Fruit fly (Drosophila melanogaster) whole organism, embryonic: ENCODE measurements around the gene CG7183.

ENCODE experiments used
- Bgb ChIP-seq: fragments of 200-800 bp; sonication (Bioruptor generic); IDR thresholded peaks from 2 replicates; pipeline ENCODE4 v1.3.6; 2022; ENCODE audit warnings: missing biosample characterization, missing genetic modification characterization; ENCODE audit not compliant: partially characterized antibody
- CG10654 ChIP-seq: fragments of 200-800 bp; sonication (Bioruptor generic); optimal IDR thresholded peaks from 2 replicates; lab custom pipeline; 2016; ENCODE audit warnings: missing biosample characterization, missing genetic modification characterization
- CG11723 ChIP-seq: fragments of 200-800 bp; sonication (Bioruptor generic); optimal IDR thresholded peaks from 2 replicates; lab custom pipeline; 2017; ENCODE audit warnings: missing biosample characterization, mild to moderate bottlenecking, missing genetic modification characterization
- CG12659 ChIP-seq: fragments of 200-800 bp; sonication (Bioruptor generic); optimal IDR thresholded peaks from 3 replicates; lab custom pipeline; 2017; ENCODE audit warnings: mild to moderate bottlenecking, missing biosample characterization, missing genetic modification reagents, missing genetic modification characterization
- CG14441 ChIP-seq: fragments of 200-800 bp; sonication (Bioruptor generic); IDR thresholded peaks from 2 replicates; pipeline ENCODE4 v1.3.6; 2022; ENCODE audit warnings: missing biosample characterization, missing genetic modification characterization
- CG1602 ChIP-seq: fragments of 200-800 bp; sonication (Bioruptor generic); optimal IDR thresholded peaks from 3 replicates; lab custom pipeline; 2016; ENCODE audit warnings: missing biosample characterization, missing genetic modification characterization
- CG16813 ChIP-seq: fragments of 200-800 bp; sonication (Bioruptor generic); IDR thresholded peaks from 3 replicates; pipeline ENCODE4 v1.3.6; 2022; ENCODE audit warnings: missing biosample characterization, missing genetic modification characterization; ENCODE audit not compliant: partially characterized antibody
- CG17802 ChIP-seq: fragments of 200-800 bp; sonication (Bioruptor generic); optimal IDR thresholded peaks from 2 replicates; lab custom pipeline; 2018; ENCODE audit warnings: missing biosample characterization, mild to moderate bottlenecking, missing genetic modification characterization, moderate library complexity
- CG18619 ChIP-seq: fragments of 200-800 bp; sonication (Bioruptor generic); optimal IDR thresholded peaks from 3 replicates; lab custom pipeline; 2017; ENCODE audit warnings: missing biosample characterization, mild to moderate bottlenecking, missing genetic modification characterization
- CG2116 ChIP-seq: fragments of 200-800 bp; sonication (Bioruptor generic); optimal IDR thresholded peaks from 3 replicates; lab custom pipeline; 2018; ENCODE audit warnings: missing biosample characterization, mild to moderate bottlenecking, missing genetic modification characterization
- CG2889 ChIP-seq: fragments of 200-800 bp; sonication (Bioruptor generic); IDR thresholded peaks from 3 replicates; pipeline ENCODE4 v1.3.6; 2022; ENCODE audit warnings: missing biosample characterization, missing genetic modification characterization
- CG31224 ChIP-seq: fragments of 200-800 bp; sonication (Bioruptor generic); IDR thresholded peaks from 2 replicates; pipeline ENCODE4 v1.3.6; 2022; ENCODE audit warnings: missing biosample characterization, missing genetic modification characterization
- CG31441 ChIP-seq: fragments of 200-800 bp; sonication (Bioruptor generic); IDR thresholded peaks from 2 replicates; pipeline ENCODE4 v1.3.6; 2022; ENCODE audit warnings: missing biosample characterization, missing genetic modification characterization
- CG3726 ChIP-seq: fragments of 200-800 bp; sonication (Bioruptor generic); IDR thresholded peaks from 3 replicates; pipeline ENCODE4, ENCODE4 v1.3.6; 2022; ENCODE audit warnings: missing biosample characterization, missing genetic modification characterization
- CG3847 ChIP-seq: fragments of 200-800 bp; sonication (Bioruptor generic); IDR thresholded peaks from 2 replicates; pipeline ENCODE4 v1.3.6; 2022; ENCODE audit warnings: missing biosample characterization, missing genetic modification characterization
- CG42726 ChIP-seq: fragments of 200-800 bp; sonication (Bioruptor generic); IDR thresholded peaks from 2 replicates; pipeline ENCODE4 v1.3.6; 2022; ENCODE audit warnings: missing biosample characterization, missing genetic modification characterization; ENCODE audit not compliant: partially characterized antibody
- CG4820 ChIP-seq: fragments of 200-800 bp; sonication (Bioruptor generic); optimal IDR thresholded peaks from 3 replicates; lab custom pipeline; 2016; ENCODE audit warnings: missing biosample characterization, missing genetic modification characterization
- CG6272 ChIP-seq: fragments of 200-800 bp; sonication (Bioruptor generic); IDR thresholded peaks from 2 replicates; pipeline ENCODE4 v1.3.6; 2022; ENCODE audit warnings: missing biosample characterization, missing genetic modification characterization
- CG8944 ChIP-seq: fragments of 200-800 bp; sonication (Bioruptor generic); optimal IDR thresholded peaks from 3 replicates; lab custom pipeline; 2016; ENCODE audit warnings: missing biosample characterization, missing genetic modification characterization
- CG9215 ChIP-seq: fragments of 200-800 bp; sonication (Bioruptor generic); IDR thresholded peaks from 2 replicates; pipeline ENCODE4 v1.3.6; 2022; ENCODE audit warnings: missing biosample characterization, missing genetic modification characterization
- CG9797 ChIP-seq: fragments of 200-800 bp; sonication (Bioruptor generic); optimal IDR thresholded peaks from 3 replicates; lab custom pipeline; 2018; ENCODE audit warnings: missing biosample characterization, mild to moderate bottlenecking, missing genetic modification characterization
- Camta ChIP-seq: fragments of 200-800 bp; sonication (Bioruptor generic); optimal IDR thresholded peaks from 2 replicates; lab custom pipeline; 2016; ENCODE audit warnings: missing biosample characterization, missing genetic modification characterization
- D19A ChIP-seq: fragments of 200-800 bp; optimal IDR thresholded peaks from 3 replicates; lab custom pipeline; 2019; ENCODE audit warnings: missing biosample characterization, mild to moderate bottlenecking, missing genetic modification characterization, moderate library complexity
- Doc2 ChIP-seq: fragments of 200-800 bp; sonication (Bioruptor generic); IDR thresholded peaks from 2 replicates; pipeline ENCODE4 v1.3.6; 2022; ENCODE audit warnings: missing biosample characterization, missing genetic modification characterization
- Fer3 ChIP-seq: fragments of 200-800 bp; sonication (Bioruptor generic); optimal IDR thresholded peaks from 2 replicates; lab custom pipeline; 2018; ENCODE audit warnings: missing biosample characterization, mild to moderate bottlenecking, missing genetic modification characterization, moderate library complexity
- Hand ChIP-seq: fragments of 200-800 bp; sonication (Bioruptor generic); optimal IDR thresholded peaks from 2 replicates; lab custom pipeline; 2017; ENCODE audit warnings: mild to moderate bottlenecking, missing biosample characterization, missing genetic modification reagents, missing genetic modification characterization
- Hr39 ChIP-seq: fragments of >200 bp; optimal IDR thresholded peaks from 2 replicates; lab custom pipeline; 2017
- Kr ChIP-seq: fragments of 200-800 bp; sonication (Bioruptor generic); optimal IDR thresholded peaks from 2 replicates; lab custom pipeline; 2017; ENCODE audit warnings: missing biosample characterization, mild to moderate bottlenecking, missing genetic modification characterization
- Myb ChIP-seq: fragments of 200-800 bp; sonication (Bioruptor generic); optimal IDR thresholded peaks from 2 replicates; lab custom pipeline; 2016; ENCODE audit warnings: missing biosample characterization, missing genetic modification characterization
- Poxn ChIP-seq: fragments of 200-800 bp; sonication (Bioruptor generic); IDR thresholded peaks from 2 replicates; pipeline ENCODE4 v1.3.6; 2022; ENCODE audit warnings: missing biosample characterization, missing genetic modification characterization
- Rfx ChIP-seq: fragments of 200-800 bp; sonication (Bioruptor generic); IDR thresholded peaks from 2 replicates; pipeline ENCODE4 v1.3.6; 2022; ENCODE audit warnings: missing biosample characterization, missing genetic modification characterization
- Scr ChIP-seq: fragments of 200-800 bp; sonication (Bioruptor generic); IDR thresholded peaks from 2 replicates; pipeline ENCODE4 v1.3.6; 2022; ENCODE audit warnings: missing biosample characterization, missing genetic modification characterization; ENCODE audit not compliant: partially characterized antibody
- Six4 ChIP-seq: fragments of 200-800 bp; sonication (Bioruptor generic); optimal IDR thresholded peaks from 2 replicates; lab custom pipeline; 2016; ENCODE audit warnings: missing biosample characterization, missing genetic modification characterization
- da ChIP-seq: fragments of 200-800 bp; sonication (Bioruptor generic); optimal IDR thresholded peaks from 2 replicates; lab custom pipeline; 2016; ENCODE audit warnings: missing biosample characterization, missing genetic modification characterization
- disco-r ChIP-seq: fragments of 200-800 bp; sonication (Bioruptor generic); optimal IDR thresholded peaks from 2 replicates; lab custom pipeline; 2016; ENCODE audit warnings: missing biosample characterization, missing genetic modification characterization
- en ChIP-seq: fragments of 200-800 bp; sonication (Bioruptor generic); optimal IDR thresholded peaks from 2 replicates; lab custom pipeline; 2016; ENCODE audit warnings: missing biosample characterization, missing genetic modification characterization
- gsb ChIP-seq: fragments of 200-800 bp; sonication (Bioruptor generic); IDR thresholded peaks from 2 replicates; pipeline ENCODE4 v1.3.6; 2022; ENCODE audit warnings: missing biosample characterization, missing genetic modification characterization
- h ChIP-seq: fragments of >200 bp; optimal IDR thresholded peaks from 2 replicates; lab custom pipeline; 2017
- hbn ChIP-seq: fragments of 200-800 bp; sonication (Bioruptor generic); IDR thresholded peaks from 2 replicates; pipeline ENCODE4 v1.3.6; 2022; ENCODE audit warnings: missing biosample characterization, missing genetic modification characterization; ENCODE audit not compliant: partially characterized antibody
- her ChIP-seq: fragments of 200-800 bp; sonication (Bioruptor generic); optimal IDR thresholded peaks from 2 replicates; lab custom pipeline; 2016; ENCODE audit warnings: missing biosample characterization, missing genetic modification characterization
- lbe ChIP-seq: fragments of 200-800 bp; sonication (Bioruptor generic); optimal IDR thresholded peaks from 2 replicates; lab custom pipeline; 2016; ENCODE audit warnings: missing biosample characterization, mild to moderate bottlenecking, missing genetic modification characterization
- mirr ChIP-seq: fragments of 200-800 bp; sonication (Bioruptor generic); optimal IDR thresholded peaks from 3 replicates; lab custom pipeline; 2018; ENCODE audit warnings: missing biosample characterization, mild to moderate bottlenecking, missing genetic modification characterization
- pb ChIP-seq: fragments of 200-800 bp; sonication (Bioruptor generic); optimal IDR thresholded peaks from 3 replicates; lab custom pipeline; 2016; ENCODE audit warnings: missing biosample characterization, missing genetic modification characterization
- peb ChIP-seq: fragments of 200-800 bp; sonication (Bioruptor generic); IDR thresholded peaks from 2 replicates; pipeline ENCODE4 v1.3.6; 2022; ENCODE audit warnings: missing biosample characterization, missing genetic modification characterization
- rib ChIP-seq: fragments of 200-800 bp; sonication (Bioruptor generic); IDR thresholded peaks from 2 replicates; pipeline ENCODE4 v1.3.6; 2022; ENCODE audit warnings: missing biosample characterization, missing genetic modification characterization
- schlank ChIP-seq: fragments of 200-800 bp; sonication (Bioruptor generic); optimal IDR thresholded peaks from 2 replicates; lab custom pipeline; 2018; ENCODE audit warnings: missing biosample characterization, mild to moderate bottlenecking, missing genetic modification characterization
- sens ChIP-seq: fragments of 200-800 bp; sonication (Bioruptor generic); peaks from one replicate; lab custom pipeline; 2016; ENCODE audit warnings: missing biosample characterization, missing genetic modification characterization
- sim ChIP-seq: fragments of 200-800 bp; sonication (Bioruptor generic); IDR thresholded peaks from 2 replicates; pipeline ENCODE4 v1.3.6; 2022; ENCODE audit warnings: missing biosample characterization, missing genetic modification characterization
- sqz ChIP-seq: fragments of 200-800 bp; sonication (Bioruptor generic); optimal IDR thresholded peaks from 3 replicates; lab custom pipeline; 2018; ENCODE audit warnings: missing biosample characterization, mild to moderate bottlenecking, missing genetic modification characterization
- stc ChIP-seq: fragments of 200-800 bp; sonication (Bioruptor generic); IDR thresholded peaks from 2 replicates; pipeline ENCODE4 v1.3.6; 2022; ENCODE audit warnings: missing biosample characterization, missing genetic modification characterization
- tin ChIP-seq: fragments of 200-800 bp; sonication (Bioruptor generic); optimal IDR thresholded peaks from 3 replicates; lab custom pipeline; 2016; ENCODE audit warnings: missing biosample characterization, missing genetic modification characterization
- trem ChIP-seq: fragments of 200-800 bp; optimal IDR thresholded peaks from 3 replicates; lab custom pipeline; 2019; ENCODE audit warnings: missing biosample characterization, mild to moderate bottlenecking, missing genetic modification characterization, moderate library complexity
- unpg ChIP-seq: fragments of 200-800 bp; sonication (Bioruptor generic); optimal IDR thresholded peaks from 3 replicates; lab custom pipeline; 2018; ENCODE audit warnings: missing biosample characterization, mild to moderate bottlenecking, missing genetic modification characterization, moderate library complexity
- vvl ChIP-seq: fragments of 200-800 bp; sonication (Bioruptor generic); IDR thresholded peaks from 2 replicates; pipeline ENCODE4 v1.3.6; 2022; ENCODE audit warnings: missing biosample characterization, missing genetic modification characterization

Gene CG7183

dm6 chr3R:18255281-18255680 lies 34.8 kb upstream of the CG7183 start, which contains the start of the genes Ada2a, Polr2D, Tgs1 and moi (continued):
- TF ChIP-seq hbn (GFP tag; lab: Robert Waterston, UW), result peak; percentile 72
- no peak for TF ChIP-seq CG31224 (GFP tag; lab: Robert Waterston, UW)
- TF ChIP-seq CG10654 (GFP tag; lab: Kevin White, UChicago), result no peak
- no peak for TF ChIP-seq CG2889 (GFP tag; lab: Robert Waterston, UW)
- no peak for TF ChIP-seq schlank
- no peak for TF ChIP-seq en
- TF ChIP-seq CG18619, result no peak
- TF ChIP-seq D19A, result no peak
- TF ChIP-seq her, result peak; percentile 2
- TF ChIP-seq Camta (GFP tag; lab: Kevin White, UChicago), result no peak
- TF ChIP-seq CG8944 (GFP tag; lab: Kevin White, UChicago), result no peak
- no peak for TF ChIP-seq CG17802 (tag; lab: Kevin White, UChicago)
- TF ChIP-seq lbe (GFP tag; lab: Kevin White, UChicago), result no peak
- no peak for TF ChIP-seq pb (GFP tag; lab: Kevin White, UChicago)
- no peak for TF ChIP-seq Hand
- no peak for TF ChIP-seq CG31441 (GFP tag; lab: Robert Waterston, UW)
- no peak for TF ChIP-seq Hr39
- TF ChIP-seq Kr (GFP tag; lab: Kevin White, UChicago), result no peak
- no peak for TF ChIP-seq gsb (GFP tag; lab: Robert Waterston, UW)
- peak; percentile 35 for TF ChIP-seq Myb (GFP tag; lab: Kevin White, UChicago)
- no peak for TF ChIP-seq vvl
- no peak for TF ChIP-seq CG6272
- TF ChIP-seq sens (GFP tag; lab: Kevin White, UChicago), result peak; percentile 18
- no peak for TF ChIP-seq Poxn (GFP tag; lab: Robert Waterston, UW)
- no peak for TF ChIP-seq sim (GFP tag; lab: Robert Waterston, UW)
- peak; percentile 66 for TF ChIP-seq CG2116 (GFP tag; lab: Kevin White, UChicago)
- TF ChIP-seq Scr (GFP tag; lab: Robert Waterston, UW), result peak; percentile 79
- no peak for TF ChIP-seq rib (GFP tag; lab: Robert Waterston, UW)
- no peak for TF ChIP-seq sqz
- peak; percentile 78 for TF ChIP-seq CG9797 (GFP tag; lab: Kevin White, UChicago)
- TF ChIP-seq Rfx (GFP tag; lab: Robert Waterston, UW), result no peak
- TF ChIP-seq CG16813 (GFP tag; lab: Robert Waterston, UW), result peak; percentile 80
- TF ChIP-seq CG3726, result no peak
- TF ChIP-seq Doc2 (GFP tag; lab: Robert Waterston, UW), result no peak
- no peak for TF ChIP-seq mirr
- TF ChIP-seq CG4820 (GFP tag; lab: Kevin White, UChicago), result no peak
- no peak for TF ChIP-seq Six4
- TF ChIP-seq CG11723 (GFP tag; lab: Kevin White, UChicago), result no peak
- no peak for TF ChIP-seq peb
- no peak for TF ChIP-seq da (GFP tag; lab: Kevin White, UChicago)
- TF ChIP-seq disco-r, result no peak
- peak; percentile 79 for TF ChIP-seq Bgb
- no peak for TF ChIP-seq tin (GFP tag; lab: Kevin White, UChicago)
- no peak for TF ChIP-seq Fer3
- 0 out of 2 replicates have a peak, but pooled peaks have one; percentile 33 for TF ChIP-seq CG3847 (GFP tag; lab: Robert Waterston, UW)
- peak; percentile 70 for TF ChIP-seq trem
- no peak for TF ChIP-seq h
- no peak for TF ChIP-seq CG9215 (GFP tag; lab: Robert Waterston, UW)
- no peak for TF ChIP-seq stc (GFP tag; lab: Robert Waterston, UW)
- TF ChIP-seq unpg (GFP tag; lab: Kevin White, UChicago), result no peak
- peak; percentile 73 for TF ChIP-seq CG42726 (GFP tag; lab: Robert Waterston, UW)
- TF ChIP-seq CG12659 (GFP tag; lab: Kevin White, UChicago), result peak; percentile 42
- no peak for TF ChIP-seq CG1602 (GFP tag; lab: Kevin White, UChicago)
- no peak for TF ChIP-seq CG14441 (GFP tag; lab: Robert Waterston, UW)
